Worm (Caenorhabditis elegans) whole organism, L1 larva: ENCODE results near the gene prx-5.
A peak's percentile ranks its signal among the peaks of the same experiment; 100 is the strongest.

ENCODE experiments used
- C04F5.9 ChIP-seq: sonication (generic microtip); optimal IDR thresholded peaks from 2 replicates; lab custom pipeline; 2016; ENCODE audit warnings: missing genetic modification characterization, missing compliant biosample characterization
- C16A3.4 ChIP-seq: fragments of 150-350 bp; optimal IDR thresholded peaks from 2 replicates; lab custom pipeline; 2014; ENCODE audit warnings: missing biosample characterization, missing genetic modification characterization
- C34B4.2 ChIP-seq: sonication (generic microtip); optimal IDR thresholded peaks from 2 replicates; lab custom pipeline; 2017; ENCODE audit warnings: mild to moderate bottlenecking, missing genetic modification characterization, missing compliant biosample characterization
- Y116A8C.19 ChIP-seq: sonication (generic microtip); optimal IDR thresholded peaks from 2 replicates; lab custom pipeline; 2016; ENCODE audit warnings: missing compliant biosample characterization, missing genetic modification characterization, borderline replicate concordance
- blmp-1 ChIP-seq: fragments of 150-350 bp; optimal IDR thresholded peaks from 2 replicates; lab custom pipeline; 2014; ENCODE audit warnings: missing biosample characterization, missing genetic modification characterization
- ceh-63 ChIP-seq: fragments of 200-800 bp; sonication (Bioruptor generic); optimal IDR thresholded peaks from 2 replicates; lab custom pipeline; 2018; ENCODE audit warnings: mild to moderate bottlenecking, missing genetic modification characterization, missing compliant biosample characterization
- ceh-8 ChIP-seq: fragments of 200-800 bp; sonication (Bioruptor generic); optimal IDR thresholded peaks from 2 replicates; lab custom pipeline; 2018; ENCODE audit warnings: mild to moderate bottlenecking, missing genetic modification characterization, moderate library complexity, missing compliant biosample characterization
- ceh-88 ChIP-seq: fragments of 200-800 bp; sonication (Bioruptor generic); IDR thresholded peaks from 2 replicates; pipeline ENCODE4 v1.3.6; 2022; ENCODE audit warnings: missing genetic modification characterization, missing compliant biosample characterization
- dpl-1 ChIP-seq, 3 experiments: fragments of 150-350 bp in 2 of 3; sonication (generic microtip) in 1 of 3; optimal IDR thresholded peaks; 2 replicates each; lab custom pipeline; 2014 to 2017; ENCODE audit warnings: missing biosample characterization in 3 of 3, missing genetic modification characterization in 3 of 3, missing genetic modification reagents in 3 of 3
- efl-1 ChIP-seq, 4 experiments: fragments of 150-350 bp; optimal IDR thresholded peaks in 3 of 4; peaks in 1 of 4; 1 replicate in 1 of 4; 2 replicates in 3 of 4; lab custom pipeline; 2014; ENCODE audit warnings: missing biosample characterization in 2 of 4, missing genetic modification characterization in 2 of 4, missing genetic modification reagents in 2 of 4
- efl-3 ChIP-seq: fragments of 200-800 bp; sonication (Bioruptor generic); optimal IDR thresholded peaks from 2 replicates; lab custom pipeline; 2018; ENCODE audit warnings: mild to moderate bottlenecking, missing genetic modification characterization, missing compliant biosample characterization
- elt-2 ChIP-seq: sonication (generic microtip); optimal IDR thresholded peaks from 2 replicates; lab custom pipeline; 2016; ENCODE audit warnings: missing genetic modification characterization, mild to moderate bottlenecking, inconsistent platforms, missing compliant biosample characterization, missing genetic modification reagents
- elt-3 ChIP-seq, 6 experiments: fragments of 150-350 bp in 1 of 6; sonication (generic microtip); optimal IDR thresholded peaks; 2 replicates each; lab custom pipeline; 2017 to 2018; ENCODE audit warnings: missing biosample characterization in 6 of 6, missing genetic modification characterization in 6 of 6, inconsistent platforms in 1 of 6
- ets-5 ChIP-seq: fragments of 200-800 bp; sonication (Bioruptor generic); IDR thresholded peaks from 2 replicates; pipeline ENCODE4 v1.3.6; 2022; ENCODE audit warnings: missing genetic modification characterization, missing compliant biosample characterization
- hlh-17 ChIP-seq: fragments of 200-800 bp; sonication (Bioruptor generic); optimal IDR thresholded peaks from 2 replicates; lab custom pipeline; 2018; ENCODE audit warnings: missing genetic modification characterization, mild to moderate bottlenecking, missing compliant biosample characterization, moderate library complexity, borderline replicate concordance
- isw-1 ChIP-seq: fragments of 200-800 bp; sonication (Bioruptor generic); IDR thresholded peaks from 2 replicates; pipeline ENCODE4 v1.3.6; 2022; ENCODE audit warnings: missing genetic modification characterization, missing compliant biosample characterization
- jun-1 ChIP-seq: fragments of 150-350 bp; optimal IDR thresholded peaks from 2 replicates; lab custom pipeline; 2014; ENCODE audit warnings: missing biosample characterization, missing genetic modification reagents, missing genetic modification characterization
- lin-13 ChIP-seq: fragments of 150-350 bp; optimal IDR thresholded peaks from 2 replicates; lab custom pipeline; 2014; ENCODE audit warnings: missing biosample characterization, missing genetic modification reagents, missing genetic modification characterization
- lin-14 ChIP-seq: fragments of 200-800 bp; sonication (Bioruptor generic); optimal IDR thresholded peaks from 2 replicates; lab custom pipeline; 2018; ENCODE audit warnings: mild to moderate bottlenecking, missing genetic modification characterization, moderate library complexity, missing compliant biosample characterization
- nhr-237 ChIP-seq: fragments of 150-350 bp; optimal IDR thresholded peaks from 2 replicates; lab custom pipeline; 2014; ENCODE audit warnings: missing biosample characterization, missing genetic modification characterization
- nhr-47 ChIP-seq: sonication (generic microtip); optimal IDR thresholded peaks from 2 replicates; lab custom pipeline; 2016; ENCODE audit warnings: mild to moderate bottlenecking, missing genetic modification characterization, moderate library complexity, missing compliant biosample characterization
- nhr-76 ChIP-seq: sonication (generic microtip); optimal IDR thresholded peaks from 2 replicates; lab custom pipeline; 2017; ENCODE audit warnings: missing biosample characterization, missing genetic modification characterization
- nhr-77 ChIP-seq: fragments of 150-350 bp; optimal IDR thresholded peaks from 2 replicates; lab custom pipeline; 2014; ENCODE audit warnings: missing biosample characterization, missing genetic modification characterization
- nhr-84 ChIP-seq: sonication (generic microtip); optimal IDR thresholded peaks from 2 replicates; lab custom pipeline; 2017; ENCODE audit warnings: missing biosample characterization, missing genetic modification characterization
- pax-3 ChIP-seq: fragments of 200-800 bp; sonication (Bioruptor generic); optimal IDR thresholded peaks from 2 replicates; lab custom pipeline; 2018; ENCODE audit warnings: mild to moderate bottlenecking, missing genetic modification characterization, moderate library complexity, missing compliant biosample characterization
- rnt-1 ChIP-seq: sonication (generic microtip); optimal IDR thresholded peaks from 2 replicates; lab custom pipeline; 2016; ENCODE audit warnings: mild to moderate bottlenecking, missing genetic modification characterization, moderate library complexity, missing compliant biosample characterization
- snu-23 ChIP-seq: sonication (generic microtip); optimal IDR thresholded peaks from 2 replicates; lab custom pipeline; 2016; ENCODE audit warnings: missing genetic modification characterization, missing compliant biosample characterization
- swsn-7 ChIP-seq: sonication (generic microtip); optimal IDR thresholded peaks from 2 replicates; lab custom pipeline; 2016; ENCODE audit warnings: missing genetic modification characterization, missing compliant biosample characterization
- unc-30 ChIP-seq: sonication (generic microtip); optimal IDR thresholded peaks from 2 replicates; lab custom pipeline; 2017; ENCODE audit warnings: missing biosample characterization, missing genetic modification characterization
- zag-1 ChIP-seq: fragments of 150-350 bp; optimal IDR thresholded peaks from 2 replicates; lab custom pipeline; 2014; ENCODE audit warnings: missing biosample characterization, missing genetic modification characterization
- zip-4 ChIP-seq: fragments of 200-800 bp; sonication (Bioruptor generic); optimal IDR thresholded peaks from 2 replicates; lab custom pipeline; 2018; ENCODE audit warnings: mild to moderate bottlenecking, missing genetic modification characterization, moderate library complexity, missing compliant biosample characterization
- ztf-4 ChIP-seq: fragments of 150-350 bp; optimal IDR thresholded peaks from 2 replicates; lab custom pipeline; 2014; ENCODE audit warnings: missing biosample characterization, missing genetic modification characterization

The prx-5 gene

DNA sequence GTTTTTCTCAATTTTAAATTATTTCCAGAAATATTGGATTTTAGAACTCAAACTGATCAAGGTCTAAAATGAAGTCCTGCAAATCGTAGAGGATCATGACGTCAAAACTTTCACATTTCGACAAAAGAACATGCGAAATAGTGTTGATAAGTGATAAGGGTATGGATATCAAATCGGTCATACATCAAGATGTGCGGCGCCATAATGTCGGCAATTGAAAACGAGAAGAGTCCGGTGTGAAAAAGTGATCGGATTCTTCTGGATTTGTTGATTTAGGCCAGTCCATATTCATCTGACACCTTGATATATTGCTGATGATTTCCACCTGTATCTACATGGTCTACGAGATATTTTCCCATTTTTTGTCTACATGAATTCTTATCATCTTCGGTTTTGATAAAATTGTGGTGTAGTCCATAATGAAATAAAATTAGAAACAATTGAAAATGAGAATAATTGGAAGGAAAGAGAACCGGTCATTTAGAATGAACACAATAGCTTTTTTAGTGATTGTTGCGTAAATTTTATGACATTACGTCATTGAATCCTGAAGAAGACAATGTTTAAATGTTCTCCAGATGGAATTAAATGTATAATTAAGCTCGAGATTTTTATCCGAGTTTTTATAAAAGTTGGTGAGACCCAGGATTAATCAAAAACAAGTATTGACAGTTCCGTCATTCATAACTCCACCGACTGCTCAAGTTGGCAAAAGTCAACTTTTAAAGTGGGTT lies 26.5 kb downstream of the prx-5 start:
- TF ChIP-seq blmp-1 (tag; lab: Kevin White, UChicago): peak; percentile 96
- no peak for TF ChIP-seq unc-30 (tag; lab: Kevin White, UChicago)
- TF ChIP-seq jun-1: no peak
- no peak for TF ChIP-seq hlh-17 (GFP tag; lab: Kevin White, UChicago)
- TF ChIP-seq elt-3 (tag; optimal IDR thresholded peaks at IDR 0.05; lab: Kevin White, UChicago): peak in 1 of 6 experiments; percentile 87
- TF ChIP-seq nhr-77: no peak
- no peak for TF ChIP-seq nhr-237
- no peak for TF ChIP-seq ets-5 (GFP tag; lab: Robert Waterston, UW)
- TF ChIP-seq efl-1 (optimal IDR thresholded peaks at IDR 0.05; lab: Kevin White, UChicago): no peak
- peak in 1 of 2 experiments; percentile 27 for TF ChIP-seq efl-1 (GFP tag; optimal IDR thresholded peaks at IDR 0.05 in 1 of 2; lab: Kevin White, UChicago)
- no peak for TF ChIP-seq nhr-47 (tag; lab: Kevin White, UChicago)

- no peak for TF ChIP-seq ceh-88 (GFP tag; lab: Robert Waterston, UW)
- TF ChIP-seq blmp-1 (tag; lab: Kevin White, UChicago): peak; percentile 89
- no peak for TF ChIP-seq nhr-84
- no peak for TF ChIP-seq zag-1 (tag; lab: Kevin White, UChicago)
- no peak for TF ChIP-seq C16A3.4 (tag; lab: Kevin White, UChicago)
- TF ChIP-seq zip-4: no peak
- TF ChIP-seq rnt-1: no peak
- TF ChIP-seq, all 84 proteins: peak for 1
Measured at ce11 chrII:8731736-8732229, 27.2 kb downstream of the prx-5 start.

DNA sequence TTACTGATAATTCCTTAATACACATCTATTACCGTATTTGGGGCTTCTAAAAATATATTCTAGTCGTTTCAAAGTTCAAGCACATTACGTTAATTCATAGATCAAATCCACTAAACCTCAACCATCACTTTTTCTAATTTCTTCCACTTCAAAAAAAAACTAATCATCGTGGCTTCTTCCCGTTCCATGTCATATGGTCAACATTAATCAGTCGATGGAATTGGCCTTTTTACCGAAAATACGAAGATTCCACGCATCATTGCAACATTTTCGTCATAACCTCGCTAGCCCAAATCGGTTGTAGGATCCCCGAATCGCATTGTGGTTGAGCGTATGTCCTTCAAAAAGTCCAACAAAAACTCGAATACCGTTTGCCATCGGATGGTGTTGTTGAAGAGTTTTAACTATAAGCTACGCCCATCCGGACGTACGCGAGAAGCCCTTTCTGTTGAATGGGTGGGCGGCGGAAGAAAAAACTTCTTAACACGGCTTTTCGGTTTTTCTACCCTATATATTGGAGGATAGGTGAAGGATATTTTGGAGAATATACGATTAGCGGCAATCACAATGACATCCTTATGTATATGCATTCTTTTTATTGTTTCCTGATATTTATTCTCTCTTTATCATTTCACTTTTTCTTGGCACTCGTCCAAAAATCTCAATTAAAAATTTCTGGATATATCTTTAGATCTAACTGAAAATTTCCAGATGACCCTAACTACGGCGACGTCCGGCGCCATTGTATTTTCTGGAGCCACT lies 27.9 kb downstream of the prx-5 start, which contains the start of gene rol-6:
TSS of gene rol-6 (plus strand) at position 712 of the 762 bp plus-strand sequence.
- TF ChIP-seq C04F5.9 (tag; lab: Kevin White, UChicago) (no peak), blmp-1 (tag; lab: Kevin White, UChicago) (peak; percentile 50)

- no peak for TF ChIP-seq lin-14 (GFP tag; lab: Kevin White, UChicago)
- TF ChIP-seq elt-2: no peak
- no peak for TF ChIP-seq C34B4.2 (tag; lab: Kevin White, UChicago)
- no peak for TF ChIP-seq nhr-76 (tag; lab: Kevin White, UChicago)
- no peak for TF ChIP-seq elt-3 (tag; optimal IDR thresholded peaks at IDR 0.05; lab: Kevin White, UChicago)
- no peak for TF ChIP-seq dpl-1 (GFP tag; optimal IDR thresholded peaks at IDR 0.05; lab: Kevin White, UChicago)
- no peak for TF ChIP-seq lin-13 (GFP tag; lab: Kevin White, UChicago)
- TF ChIP-seq jun-1: no peak
- TF ChIP-seq ceh-63 (GFP tag; lab: Kevin White, UChicago): no peak
- TF ChIP-seq ztf-4 (tag; lab: Kevin White, UChicago): no peak
- no peak for TF ChIP-seq swsn-7
- no peak for TF ChIP-seq snu-23
- TF ChIP-seq unc-30 (tag; lab: Kevin White, UChicago): no peak
- TF ChIP-seq nhr-77: no peak
- no peak for TF ChIP-seq pax-3 (tag; lab: Kevin White, UChicago)
- TF ChIP-seq efl-3 (GFP tag; lab: Kevin White, UChicago): no peak
- TF ChIP-seq Y116A8C.19 (tag; lab: Kevin White, UChicago): no peak
- no peak for TF ChIP-seq ceh-8 (GFP tag; lab: Kevin White, UChicago)
- TF ChIP-seq isw-1 (GFP tag; lab: Robert Waterston, UW): no peak
- TF ChIP-seq, all 84 proteins: peak for 0
Measured at ce11 chrII:8733627-8734026, 29.0 kb downstream of the prx-5 start.
